Fruit fly (Drosophila melanogaster) whole organism, embryonic: Measurements from ENCODE around the gene CG8814.

Source experiments
- ATbp ChIP-seq: fragments of 200-800 bp; sonication (Bioruptor generic); optimal IDR thresholded peaks from 2 replicates; lab custom pipeline; 2017; ENCODE audit warnings: missing biosample characterization, mild to moderate bottlenecking, missing genetic modification characterization, missing genetic modification reagents
- Blimp-1 ChIP-seq: fragments of 200-800 bp; sonication (Bioruptor generic); optimal IDR thresholded peaks from 3 replicates; lab custom pipeline; 2018; ENCODE audit warnings: missing biosample characterization, missing genetic modification characterization, mild to moderate bottlenecking, moderate library complexity, missing genetic modification reagents
- CG10543 ChIP-seq: fragments of 200-800 bp; sonication (Bioruptor generic); optimal IDR thresholded peaks from 3 replicates; lab custom pipeline; 2017; ENCODE audit warnings: missing biosample characterization, mild to moderate bottlenecking, missing genetic modification characterization, moderate library complexity
- CG10565 ChIP-seq: fragments of 200-800 bp; sonication (Bioruptor generic); optimal IDR thresholded peaks from 3 replicates; lab custom pipeline; 2016; ENCODE audit warnings: missing biosample characterization, mild to moderate bottlenecking, missing genetic modification characterization
- CG10654 ChIP-seq: fragments of 200-800 bp; sonication (Bioruptor generic); optimal IDR thresholded peaks from 2 replicates; lab custom pipeline; 2016; ENCODE audit warnings: missing biosample characterization, missing genetic modification characterization
- CG12769 ChIP-seq: fragments of 200-800 bp; sonication (Bioruptor generic); optimal IDR thresholded peaks from 2 replicates; lab custom pipeline; 2019; ENCODE audit warnings: missing biosample characterization, mild to moderate bottlenecking, missing genetic modification characterization, moderate library complexity
- CG13894 ChIP-seq: fragments of 200-800 bp; sonication (Bioruptor generic); optimal IDR thresholded peaks from 3 replicates; lab custom pipeline; 2018; ENCODE audit warnings: missing biosample characterization, mild to moderate bottlenecking, missing genetic modification characterization, moderate library complexity
- CG14050 ChIP-seq: fragments of 200-800 bp; sonication (Bioruptor generic); IDR thresholded peaks from 3 replicates; pipeline ENCODE4 v1.3.6; 2022; ENCODE audit warnings: missing biosample characterization, missing genetic modification characterization
- CG14965 ChIP-seq: fragments of 200-800 bp; sonication (Bioruptor generic); optimal IDR thresholded peaks from 2 replicates; lab custom pipeline; 2016; ENCODE audit warnings: missing biosample characterization, missing genetic modification characterization, borderline replicate concordance
- CG15601 ChIP-seq: fragments of 200-800 bp; sonication (Bioruptor generic); optimal IDR thresholded peaks from 3 replicates; lab custom pipeline; 2019; ENCODE audit warnings: missing biosample characterization, mild to moderate bottlenecking, missing genetic modification characterization, moderate library complexity
- CG16863 ChIP-seq: fragments of 200-800 bp; sonication (Bioruptor generic); optimal IDR thresholded peaks from 3 replicates; lab custom pipeline; 2016; ENCODE audit warnings: missing biosample characterization, missing genetic modification characterization
- CG17912 ChIP-seq: fragments of 200-800 bp; sonication (Bioruptor generic); optimal IDR thresholded peaks from 2 replicates; lab custom pipeline; 2018; ENCODE audit warnings: missing biosample characterization, mild to moderate bottlenecking, missing genetic modification characterization
- CG1832 ChIP-seq: fragments of 200-800 bp; sonication (Bioruptor generic); optimal IDR thresholded peaks from 2 replicates; lab custom pipeline; 2017; ENCODE audit warnings: missing biosample characterization, mild to moderate bottlenecking, missing genetic modification characterization, inconsistent platforms
- CG2889 ChIP-seq: fragments of 200-800 bp; sonication (Bioruptor generic); IDR thresholded peaks from 3 replicates; pipeline ENCODE4 v1.3.6; 2022; ENCODE audit warnings: missing biosample characterization, missing genetic modification characterization
- CG34224 ChIP-seq: fragments of 200-800 bp; sonication (Bioruptor generic); IDR thresholded peaks from 3 replicates; pipeline ENCODE4 v1.3.6; 2022; ENCODE audit warnings: missing biosample characterization, missing genetic modification characterization; ENCODE audit not compliant: partially characterized antibody
- CG3995 ChIP-seq: fragments of 200-800 bp; sonication (Bioruptor generic); optimal IDR thresholded peaks from 3 replicates; lab custom pipeline; 2016; ENCODE audit warnings: missing biosample characterization, missing genetic modification characterization
- CG43689 ChIP-seq: fragments of 200-800 bp; sonication (Bioruptor generic); IDR thresholded peaks from 2 replicates; pipeline ENCODE4 v1.3.6; 2022; ENCODE audit warnings: missing biosample characterization, missing genetic modification characterization
- CG4617 ChIP-seq: fragments of 200-800 bp; sonication (Bioruptor generic); optimal IDR thresholded peaks from 3 replicates; lab custom pipeline; 2016; ENCODE audit warnings: missing biosample characterization, missing genetic modification characterization, borderline replicate concordance
- CG6791 ChIP-seq: fragments of 200-800 bp; sonication (Bioruptor generic); IDR thresholded peaks from 3 replicates; pipeline ENCODE4 v1.3.6; 2022; ENCODE audit warnings: missing biosample characterization, missing genetic modification characterization; ENCODE audit not compliant: partially characterized antibody
- CG7745 ChIP-seq: fragments of 200-800 bp; sonication (Bioruptor generic); optimal IDR thresholded peaks from 2 replicates; lab custom pipeline; 2018; ENCODE audit warnings: missing biosample characterization, mild to moderate bottlenecking, missing genetic modification characterization, moderate library complexity
- CG7839 ChIP-seq: fragments of 200-800 bp; sonication (Bioruptor generic); optimal IDR thresholded peaks from 3 replicates; lab custom pipeline; 2018; ENCODE audit warnings: missing biosample characterization, mild to moderate bottlenecking, missing genetic modification characterization, moderate library complexity
- CG8388 ChIP-seq: fragments of 200-800 bp; sonication (Bioruptor generic); optimal IDR thresholded peaks from 2 replicates; lab custom pipeline; 2019; ENCODE audit warnings: missing biosample characterization, mild to moderate bottlenecking, missing genetic modification characterization, moderate library complexity
- D ChIP-seq, 2 experiments: fragments of 200-800 bp in 1 of 2; fragments of >200 bp in 1 of 2; sonication (Bioruptor generic) in 1 of 2; optimal IDR thresholded peaks; 2 replicates in 1 of 2; 3 replicates in 1 of 2; lab custom pipeline; 2017; ENCODE audit warnings: mild to moderate bottlenecking in 1 of 2, missing biosample characterization in 1 of 2, missing genetic modification characterization in 1 of 2, missing genetic modification reagents in 1 of 2
- Deaf1 ChIP-seq: fragments of 200-800 bp; optimal IDR thresholded peaks from 3 replicates; lab custom pipeline; 2019; ENCODE audit warnings: missing biosample characterization, mild to moderate bottlenecking, missing genetic modification characterization, moderate library complexity
- HLH3B ChIP-seq: fragments of 200-800 bp; sonication (Bioruptor generic); IDR thresholded peaks from 2 replicates; pipeline ENCODE4 v1.3.6; 2022; ENCODE audit warnings: missing biosample characterization, missing genetic modification characterization
- Hr51 ChIP-seq, 2 experiments: fragments of 200-800 bp; sonication (Bioruptor generic); optimal IDR thresholded peaks; 2 replicates in 1 of 2; 3 replicates in 1 of 2; lab custom pipeline; 2016 to 2018; ENCODE audit warnings: missing biosample characterization in 2 of 2, missing genetic modification characterization in 2 of 2, mild to moderate bottlenecking in 1 of 2, moderate library complexity in 1 of 2
- Pdp1 ChIP-seq, 2 experiments: fragments of 200-800 bp; sonication (Bioruptor generic); optimal IDR thresholded peaks; 3 replicates each; lab custom pipeline; 2016; ENCODE audit warnings: missing biosample characterization in 2 of 2, missing genetic modification characterization in 2 of 2, mild to moderate bottlenecking in 1 of 2, moderate library complexity in 1 of 2
- Usf ChIP-seq: fragments of 200-800 bp; sonication (Bioruptor generic); optimal IDR thresholded peaks from 2 replicates; lab custom pipeline; 2017; ENCODE audit warnings: missing genotype, missing biosample characterization, missing genetic modification characterization
- abd-A ChIP-seq: fragments of 200-800 bp; sonication (Bioruptor generic); optimal IDR thresholded peaks from 3 replicates; lab custom pipeline; 2019; ENCODE audit warnings: missing biosample characterization, mild to moderate bottlenecking, missing genetic modification characterization, moderate library complexity
- az2 ChIP-seq: fragments of 200-800 bp; sonication (Bioruptor generic); optimal IDR thresholded peaks from 3 replicates; lab custom pipeline; 2016; ENCODE audit warnings: missing biosample characterization, missing genetic modification characterization
- bowl ChIP-seq: fragments of 200-800 bp; sonication (Bioruptor generic); IDR thresholded peaks from 2 replicates; pipeline ENCODE4 v1.3.6; 2022; ENCODE audit warnings: missing biosample characterization, missing genetic modification characterization
- chif ChIP-seq, 2 experiments: fragments of 200-800 bp; sonication (Bioruptor generic); optimal IDR thresholded peaks; 3 replicates each; lab custom pipeline; 2016; ENCODE audit warnings: missing biosample characterization in 2 of 2, missing genetic modification characterization in 2 of 2
- chinmo ChIP-seq: fragments of 200-800 bp; sonication (Bioruptor generic); IDR thresholded peaks from 4 replicates; pipeline ENCODE4 v1.3.6; 2022; ENCODE audit warnings: missing biosample characterization, missing genetic modification characterization; ENCODE audit not compliant: partially characterized antibody
- disco-r ChIP-seq: fragments of 200-800 bp; sonication (Bioruptor generic); optimal IDR thresholded peaks from 2 replicates; lab custom pipeline; 2016; ENCODE audit warnings: missing biosample characterization, missing genetic modification characterization
- dm ChIP-seq: fragments of 200-800 bp; sonication (Bioruptor generic); optimal IDR thresholded peaks from 3 replicates; lab custom pipeline; 2016; ENCODE audit warnings: missing biosample characterization, missing genetic modification characterization
- grn ChIP-seq: fragments of 200-800 bp; sonication (Bioruptor generic); optimal IDR thresholded peaks from 3 replicates; lab custom pipeline; 2017; ENCODE audit warnings: missing biosample characterization, missing genetic modification characterization
- hkb ChIP-seq, 2 experiments: fragments of 200-800 bp in 1 of 2; fragments of >200 bp in 1 of 2; sonication (Bioruptor generic) in 1 of 2; IDR thresholded peaks in 1 of 2; optimal IDR thresholded peaks in 1 of 2; 2 replicates each; pipeline versions ENCODE4 v1.3.6 to Lab custom; 2017 to 2022; ENCODE audit warnings: missing biosample characterization in 1 of 2, missing genetic modification characterization in 1 of 2
- hth ChIP-seq: fragments of >200 bp; optimal IDR thresholded peaks from 2 replicates; lab custom pipeline; 2017; ENCODE audit warnings: inconsistent platforms
- repo ChIP-seq: fragments of 200-800 bp; sonication (Bioruptor generic); optimal IDR thresholded peaks from 2 replicates; lab custom pipeline; 2016; ENCODE audit warnings: missing biosample characterization, missing genetic modification characterization
- ro ChIP-seq: fragments of 200-800 bp; sonication (Bioruptor generic); IDR thresholded peaks from 2 replicates; pipeline ENCODE4 v1.3.6; 2022; ENCODE audit warnings: missing biosample characterization, missing genetic modification characterization
- stwl ChIP-seq: fragments of 200-800 bp; sonication (Bioruptor generic); optimal IDR thresholded peaks from 3 replicates; lab custom pipeline; 2018; ENCODE audit warnings: missing biosample characterization, mild to moderate bottlenecking, missing genetic modification characterization, moderate library complexity
- ttk ChIP-seq: fragments of 200-800 bp; sonication (Bioruptor generic); IDR thresholded peaks from 2 replicates; pipeline ENCODE4 v2.1.2; 2022; ENCODE audit warnings: missing biosample characterization, missing genetic modification characterization
- usp ChIP-seq: fragments of >200 bp; optimal IDR thresholded peaks from 2 replicates; lab custom pipeline; 2017; ENCODE audit warnings: missing biosample characterization, missing genetic modification characterization
- vvl ChIP-seq: fragments of 200-800 bp; sonication (Bioruptor generic); IDR thresholded peaks from 2 replicates; pipeline ENCODE4 v1.3.6; 2022; ENCODE audit warnings: missing biosample characterization, missing genetic modification characterization
- zen2 ChIP-seq: fragments of 200-800 bp; sonication (Bioruptor generic); IDR thresholded peaks from 3 replicates; pipeline ENCODE4 v1.3.6; 2022; ENCODE audit warnings: missing biosample characterization, missing genetic modification characterization; ENCODE audit not compliant: partially characterized antibody

The CG8814 gene

dm6 chr2L:2830341-2830800 is 44.3 kb upstream of the CG8814 start (continued):
- TF ChIP-seq CG15601 (tag; lab: Kevin White, UChicago) (peak; percentile 91), ATbp (GFP tag; lab: Kevin White, UChicago) (peak; percentile 87), CG8388 (GFP tag; lab: Kevin White, UChicago) (peak; percentile 87), CG7745 (tag; lab: Kevin White, UChicago) (no peak), hth (lab: Kevin White, UChicago) (no peak), ro (GFP tag; lab: Robert Waterston, UW) (peak; percentile 24; the same call in 1 of the 2 replicates), Pdp1 (GFP tag; optimal IDR thresholded peaks at IDR 0.05; lab: Kevin White, UChicago) (peak; percentile 65 to 74), usp (GFP tag; lab: Kevin White, UChicago) (no peak), CG10654 (peak; percentile 78), zen2 (GFP tag; lab: Robert Waterston, UW) (no peak), repo (peak; percentile 22), CG17912 (no peak), CG6791 (no peak), CG1832 (no peak), HLH3B (GFP tag; lab: Robert Waterston, UW) (peak; percentile 74), CG4617 (peak; percentile 25), Hr51 (GFP tag; optimal IDR thresholded peaks at IDR 0.05; lab: Kevin White, UChicago) (peak; percentile 64 to 93), ttk (peak; percentile 57; the same call in 1 of the 2 replicates), Usf (peak; percentile 86), bowl (GFP tag; lab: Robert Waterston, UW) (no peak), CG3995 (GFP tag; lab: Kevin White, UChicago) (peak; percentile 33), stwl (tag; lab: Kevin White, UChicago) (no peak), CG34224 (GFP tag; lab: Robert Waterston, UW) (no peak), CG14965 (GFP tag; lab: Kevin White, UChicago) (no peak), CG10565 (peak; percentile 39), CG10543 (GFP tag; lab: Kevin White, UChicago) (peak; percentile 75), disco-r (GFP tag; lab: Kevin White, UChicago) (peak; percentile 40), CG2889 (GFP tag; lab: Robert Waterston, UW) (no peak), az2 (peak; percentile 89)
- TF ChIP-seq, all 482 proteins: peak for 342

- TF ChIP-seq Blimp-1 (peak; percentile 56), CG7839 (tag; lab: Kevin White, UChicago) (no peak), Deaf1 (peak; percentile 44), CG12769 (peak; percentile 79), grn (GFP tag; lab: Kevin White, UChicago) (peak; percentile 85), abd-A (tag; lab: Kevin White, UChicago) (peak; percentile 40), dm (GFP tag; lab: Kevin White, UChicago) (no peak), CG13894 (tag; lab: Kevin White, UChicago) (peak; percentile 12), CG43689 (no peak), chinmo (GFP tag; lab: Robert Waterston, UW) (peak; percentile 51; the same call in 1 of the 4 replicates), D (optimal IDR thresholded peaks at IDR 0.05; lab: Kevin White, UChicago) (no peak), D (GFP tag; optimal IDR thresholded peaks at IDR 0.05; lab: Kevin White, UChicago) (no peak), CG16863 (GFP tag; lab: Kevin White, UChicago) (no peak), chif (GFP tag; optimal IDR thresholded peaks at IDR 0.05; lab: Kevin White, UChicago) (no peak), hkb (optimal IDR thresholded peaks at IDR 0.05; lab: Kevin White, UChicago) (no peak), hkb (GFP tag; IDR thresholded peaks at IDR 0.05; lab: Robert Waterston, UW) (no peak), CG14050 (GFP tag; lab: Robert Waterston, UW) (no peak), vvl (GFP tag; lab: Robert Waterston, UW) (peak; percentile 29; the same call in 1 of the 2 replicates)
Measured at dm6 chr2L:2837742-2838461, 36.8 kb upstream of the CG8814 start, which contains the start of the genes CG3119 and Cpr23B. Gene CG3119, minus strand, starts transcription at chr2L:2837833. Gene Cpr23B, plus strand, starts transcription at chr2L:2838411.
